Worm (Caenorhabditis elegans): ENCODE measurements around the gene arrd-18.

arrd-18 gene

ce11 chrV:3287330-3287729 is 24.6 kb downstream of the arrd-18 start, which contains the start of gene F35F10.7:
F35F10.7 (minus strand) TSS chrV:3287430.
- TF ChIP-seq F16B12.6 (tag; optimal IDR thresholded peaks at IDR 0.05) = no peak
- TF ChIP-seq efl-3 (GFP tag; optimal IDR thresholded peaks at IDR 0.05) = no peak
- TF ChIP-seq isw-1 (GFP tag; IDR thresholded peaks at IDR 0.05) = no peak
- no peak for TF ChIP-seq zip-4 (GFP tag; optimal IDR thresholded peaks at IDR 0.05)
- no peak for TF ChIP-seq C16A3.4 (tag; optimal IDR thresholded peaks at IDR 0.05)
- TF ChIP-seq snu-23 (GFP tag; optimal IDR thresholded peaks at IDR 0.05) = no peak
- TF ChIP-seq nhr-11 (tag; optimal IDR thresholded peaks at IDR 0.05) = no peak
- no peak for TF ChIP-seq egl-27 (tag; optimal IDR thresholded peaks at IDR 0.05)

- TF ChIP-seq lin-13 (GFP tag; optimal IDR thresholded peaks at IDR 0.05) (no peak), snu-23 (GFP tag; optimal IDR thresholded peaks at IDR 0.05) (no peak), irx-1 (tag; optimal IDR thresholded peaks at IDR 0.05) (no peak), F16B12.6 (tag; optimal IDR thresholded peaks at IDR 0.05) (no peak), nhr-71 (tag; optimal IDR thresholded peaks at IDR 0.05) (no peak), hpl-2 (GFP tag; optimal IDR thresholded peaks at IDR 0.05) (no peak), Y116A8C.19 (tag; optimal IDR thresholded peaks at IDR 0.05; ENCODE audit: borderline replicate concordance) (no peak)
These were observed 27.3 kb downstream of the arrd-18 start, which contains the start of gene F35F10.5 for ce11 chrV:3284629-3285028. F35F10.5 (plus strand) TSS chrV:3284929.

- TF ChIP-seq irx-1 (tag; optimal IDR thresholded peaks at IDR 0.05) = no peak
- no peak for TF ChIP-seq zag-1 (tag; optimal IDR thresholded peaks at IDR 0.05)
- TF ChIP-seq fkh-4 (tag; optimal IDR thresholded peaks at IDR 0.05; ENCODE audit: borderline replicate concordance) = no peak
- TF ChIP-seq fkh-10 (GFP tag; optimal IDR thresholded peaks at IDR 0.05) = no peak
- TF ChIP-seq elt-2 (tag; optimal IDR thresholded peaks at IDR 0.05) = no peak
- TF ChIP-seq jun-1 (tag; optimal IDR thresholded peaks at IDR 0.05) = no peak
- TF ChIP-seq efl-1 (optimal IDR thresholded peaks at IDR 0.05) = no peak
- TF ChIP-seq efl-1 (GFP tag; optimal IDR thresholded peaks at IDR 0.05 in 1 of 2) = no peak
- no peak for TF ChIP-seq nhr-237 (tag; optimal IDR thresholded peaks at IDR 0.05)
- no peak for TF ChIP-seq ces-1 (GFP tag; optimal IDR thresholded peaks at IDR 0.05)
- no peak for TF ChIP-seq lir-3 (tag; optimal IDR thresholded peaks at IDR 0.05; ENCODE audit: poor library complexity)
- TF ChIP-seq unc-62 (GFP tag; optimal IDR thresholded peaks at IDR 0.05) = no peak
- TF ChIP-seq nhr-90 (tag; optimal IDR thresholded peaks at IDR 0.05; ENCODE audit: poor library complexity) = no peak
- no peak for TF ChIP-seq nhr-76 (tag; optimal IDR thresholded peaks at IDR 0.05)
- TF ChIP-seq egl-13 (tag; optimal IDR thresholded peaks at IDR 0.05) = no peak
- TF ChIP-seq ztf-11 (tag; optimal IDR thresholded peaks at IDR 0.05) = no peak
- TF ChIP-seq unc-98 (GFP tag; IDR thresholded peaks at IDR 0.05) = no peak
- no peak for TF ChIP-seq C16A3.4 (tag; optimal IDR thresholded peaks at IDR 0.05)
- TF ChIP-seq nhr-20 (tag; optimal IDR thresholded peaks at IDR 0.05) = no peak
These were observed 29.0 kb downstream of the arrd-18 start, which contains the start of gene str-64 for ce11 chrV:3282957-3283356. str-64 (plus strand) TSS chrV:3283257.

- TF ChIP-seq unc-98 (GFP tag; IDR thresholded peaks at IDR 0.05) = no peak
- TF ChIP-seq rnt-1 (tag; optimal IDR thresholded peaks at IDR 0.05) = peak; percentile 16
These were observed 30.4 kb downstream of the arrd-18 start, which contains the start of gene T28A11.25 for ce11 chrV:3281523-3281922. T28A11.25 (plus strand) TSS chrV:3281823.

ce11 chrV:3280009-3280408 is 31.9 kb downstream of the arrd-18 start, which contains the start of gene T28A11.2:
T28A11.2 (plus strand) TSS chrV:3280379.
- TF ChIP-seq nhr-71 (tag; optimal IDR thresholded peaks at IDR 0.05) (peak; percentile 56), rnt-1 (tag; optimal IDR thresholded peaks at IDR 0.05) (peak; percentile 44), fos-1 (tag; optimal IDR thresholded peaks at IDR 0.05) (no peak), lin-14 (GFP tag; optimal IDR thresholded peaks at IDR 0.05) (peak; percentile 42), nhr-85 (tag) (no peak), efl-1 (optimal IDR thresholded peaks at IDR 0.05) (no peak), efl-1 (GFP tag; optimal IDR thresholded peaks at IDR 0.05 in 1 of 2) (peak in 1 of 2 experiments; percentile 53), nhr-19 (GFP tag; conservative IDR thresholded peaks at IDR 0.05) (peak; percentile 14; the same call in 1 of the 2 replicates), nhr-76 (tag; optimal IDR thresholded peaks at IDR 0.05) (no peak), ets-5 (GFP tag; IDR thresholded peaks at IDR 0.05) (no peak), vab-15 (tag; optimal IDR thresholded peaks at IDR 0.05) (no peak), lin-15B (tag; optimal IDR thresholded peaks at IDR 0.05) (no peak)

All from whole organism, L1 larva.